Worm (Caenorhabditis elegans): ENCODE measurements around the gene F58B4.6.

- TF ChIP-seq pha-4 (tag; optimal IDR thresholded peaks at IDR 0.05) (no peak), unc-62 (GFP tag; optimal IDR thresholded peaks at IDR 0.05) (no peak), madf-3 (GFP tag; IDR thresholded peaks at IDR 0.05) (no peak), madf-8 (GFP tag; conservative IDR thresholded peaks at IDR 0.05) (no peak), sdz-38 (tag; optimal IDR thresholded peaks at IDR 0.05) (no peak), mcd-1 (GFP tag; IDR thresholded peaks at IDR 0.05) (no peak), ZK185.1 (tag; optimal IDR thresholded peaks at IDR 0.05; ENCODE audit: poor library complexity, severe bottlenecking) (no peak)
These were observed at the start of gene F58B4.6 for ce11 chrV:10924731-10925130.

All from whole organism, young adult.